Worm (Caenorhabditis elegans): ENCODE results near the gene srv-30.

ce11 chrIV:6275671-6276209 lies 6.5 kb upstream of the srv-30 start, which contains the start of the genes aat-4 and T13A10.1:
- TF ChIP-seq nhr-11 (tag; optimal IDR thresholded peaks at IDR 0.05) (no peak), ztf-11 (tag; optimal IDR thresholded peaks at IDR 0.05) (no peak), egl-5 (tag; optimal IDR thresholded peaks at IDR 0.05) (no peak), mdl-1 (tag; optimal IDR thresholded peaks at IDR 0.05) (no peak), ama-1 (optimal IDR thresholded peaks at IDR 0.05) (no peak), nhr-77 (tag; optimal IDR thresholded peaks at IDR 0.05) (no peak), jun-1 (tag; optimal IDR thresholded peaks at IDR 0.05) (no peak), nfya-1 (tag; optimal IDR thresholded peaks at IDR 0.05; ENCODE audit: insufficient read depth) (no peak), skn-1 (tag; optimal IDR thresholded peaks at IDR 0.05) (no peak), lsy-12 (tag; optimal IDR thresholded peaks at IDR 0.05) (no peak), elt-3 (tag; optimal IDR thresholded peaks at IDR 0.05) (no peak), egl-27 (tag; optimal IDR thresholded peaks at IDR 0.05) (no peak), fos-1 (tag; optimal IDR thresholded peaks at IDR 0.05) (no peak)

Data from whole organism, L3 larva.